Worm (Caenorhabditis elegans): ENCODE data around the gene B0336.13.

Gene B0336.13

ce11 chrIII:5665710-5666109, 28.1 kb upstream of the B0336.13 start:
- peak; percentile 3 for TF ChIP-seq ham-2 (GFP tag; optimal IDR thresholded peaks at IDR 0.05)
- TF ChIP-seq ces-1 (GFP tag; optimal IDR thresholded peaks at IDR 0.05), result peak; percentile 68
- TF ChIP-seq cnd-1 (tag; optimal IDR thresholded peaks at IDR 0.05), result no peak

ce11 chrIII:5667952-5668489, 25.8 kb upstream of the B0336.13 start:
- TF ChIP-seq hlh-1 (tag; optimal IDR thresholded peaks at IDR 0.05) (no peak), zip-8 (tag; optimal IDR thresholded peaks at IDR 0.05) (peak; percentile 53), unc-120 (tag; optimal IDR thresholded peaks at IDR 0.05; ENCODE audit: poor library complexity, severe bottlenecking) (no peak), lin-32 (GFP tag; optimal IDR thresholded peaks at IDR 0.05) (no peak), mep-1 (tag; optimal IDR thresholded peaks at IDR 0.05) (no peak), nhr-2 (tag; optimal IDR thresholded peaks at IDR 0.05) (peak; percentile 98), cnd-1 (tag; optimal IDR thresholded peaks at IDR 0.05) (peak; percentile 19), snpc-4 (tag; optimal IDR thresholded peaks at IDR 0.05) (no peak), nhr-237 (tag; optimal IDR thresholded peaks at IDR 0.05) (no peak), drap-1 (GFP tag; optimal IDR thresholded peaks at IDR 0.05) (no peak), tbx-8 (GFP tag; optimal IDR thresholded peaks at IDR 0.05) (no peak), ceh-43 (GFP tag; optimal IDR thresholded peaks at IDR 0.05) (no peak), elt-1 (tag; optimal IDR thresholded peaks at IDR 0.05; ENCODE audit: borderline replicate concordance, insufficient read depth) (peak; percentile 78), ces-1 (GFP tag; optimal IDR thresholded peaks at IDR 0.05) (no peak), nhr-12 (tag; optimal IDR thresholded peaks at IDR 0.05) (no peak), ztf-11 (tag; optimal IDR thresholded peaks at IDR 0.05) (no peak), bed-3 (GFP tag; optimal IDR thresholded peaks at IDR 0.05) (no peak), blmp-1 (tag; optimal IDR thresholded peaks at IDR 0.05) (no peak), M03D4.4 (tag; optimal IDR thresholded peaks at IDR 0.05) (no peak), pha-4 (tag; optimal IDR thresholded peaks at IDR 0.05) (no peak), elt-3 (tag; optimal IDR thresholded peaks at IDR 0.05) (no peak), mab-5 (tag; optimal IDR thresholded peaks at IDR 0.05) (no peak), flh-1 (GFP tag; optimal IDR thresholded peaks at IDR 0.05) (no peak), unc-39 (tag; optimal IDR thresholded peaks at IDR 0.05) (no peak), nhr-28 (tag; optimal IDR thresholded peaks at IDR 0.05) (no peak), mls-2 (tag; optimal IDR thresholded peaks at IDR 0.05) (peak; percentile 63), lsy-2 (tag; optimal IDR thresholded peaks at IDR 0.05) (peak; percentile 1), sptf-1 (tag; optimal IDR thresholded peaks at IDR 0.05) (peak; percentile 29), nhr-76 (tag; optimal IDR thresholded peaks at IDR 0.05) (no peak), lin-13 (tag; optimal IDR thresholded peaks at IDR 0.05) (no peak), unc-62 (GFP tag; optimal IDR thresholded peaks at IDR 0.05) (no peak), ham-2 (GFP tag; optimal IDR thresholded peaks at IDR 0.05) (peak; percentile 62), sem-2 (GFP tag; optimal IDR thresholded peaks at IDR 0.05) (no peak), ceh-39 (tag; optimal IDR thresholded peaks at IDR 0.05) (no peak), ceh-83 (GFP tag; optimal IDR thresholded peaks at IDR 0.05) (no peak)

DNA sequence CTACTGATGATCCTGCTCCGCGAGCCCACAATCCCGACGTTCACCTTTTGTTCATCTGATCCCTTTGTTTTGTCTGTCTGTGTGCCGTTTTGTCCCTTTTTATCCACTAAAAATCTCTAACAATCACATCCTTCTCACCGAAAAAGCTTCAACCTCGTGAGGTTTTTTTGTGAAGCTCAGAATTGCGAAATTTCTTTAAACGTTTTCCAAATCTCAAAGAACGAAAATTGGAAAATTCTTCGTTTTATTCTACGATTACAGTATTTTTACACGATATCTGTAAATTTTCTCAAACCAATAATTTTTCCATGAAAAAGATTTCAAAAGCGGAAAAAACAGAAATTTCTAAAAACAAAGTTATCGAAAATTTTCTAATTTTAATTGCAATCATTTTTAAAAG, 19.6 kb upstream of the B0336.13 start:
- TF ChIP-seq lin-32 (GFP tag; optimal IDR thresholded peaks at IDR 0.05) (no peak), tbx-8 (GFP tag; optimal IDR thresholded peaks at IDR 0.05) (no peak), nhr-237 (tag; optimal IDR thresholded peaks at IDR 0.05) (no peak), hlh-1 (tag; optimal IDR thresholded peaks at IDR 0.05) (no peak), ces-1 (GFP tag; optimal IDR thresholded peaks at IDR 0.05) (no peak)

DNA sequence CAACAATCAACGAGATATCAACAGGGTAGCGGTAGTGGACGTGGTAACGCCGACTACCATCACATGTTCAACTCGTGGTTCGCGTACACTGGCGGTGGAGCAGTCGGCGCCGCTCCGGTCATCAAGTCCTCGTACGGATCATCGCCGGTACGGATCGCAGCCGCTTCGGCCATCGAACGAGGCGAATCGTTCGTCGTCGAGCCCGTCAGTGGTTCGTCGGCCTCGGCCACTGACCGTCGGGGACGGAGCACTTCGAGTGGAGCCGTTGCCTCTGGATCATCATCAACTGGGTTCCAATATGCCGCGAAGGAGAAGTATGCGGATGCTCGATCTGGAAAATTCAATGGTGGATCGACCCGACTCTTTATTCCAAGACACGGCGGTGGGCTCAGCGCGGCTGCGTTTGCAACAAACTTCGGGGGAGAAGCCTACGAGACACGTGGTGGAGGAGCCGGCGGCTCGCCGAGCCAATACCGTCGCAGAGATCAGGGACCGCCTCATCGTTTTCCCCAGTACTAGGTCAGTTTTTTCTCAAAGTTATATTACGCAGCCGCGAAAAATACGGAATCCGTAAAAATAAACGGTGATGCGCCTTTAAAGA, 18.4 kb upstream of the B0336.13 start:
- no peak for TF ChIP-seq elt-3 (tag; optimal IDR thresholded peaks at IDR 0.05)
- peak; percentile 2 for TF ChIP-seq sem-2 (GFP tag; optimal IDR thresholded peaks at IDR 0.05)

Data from whole organism, mixed stage, embryonic.